Worm (Caenorhabditis elegans) whole organism, L1 larva: ENCODE measurements around the gene C35A5.10.
A peak's percentile ranks its signal among the peaks of the same experiment; 100 is the strongest.

ENCODE experiments used
- C34B4.2 ChIP-seq: sonication (generic microtip); optimal IDR thresholded peaks from 2 replicates; lab custom pipeline; 2017; ENCODE audit warnings: mild to moderate bottlenecking, missing genetic modification characterization, missing compliant biosample characterization
- aha-1 ChIP-seq: fragments of 150-350 bp; optimal IDR thresholded peaks from 2 replicates; lab custom pipeline; 2014; ENCODE audit warnings: missing biosample characterization, missing genetic modification characterization
- aly-2 ChIP-seq: fragments of 150-350 bp; optimal IDR thresholded peaks from 2 replicates; lab custom pipeline; 2014; ENCODE audit warnings: missing biosample characterization, missing genetic modification characterization
- ama-1 ChIP-seq: fragments of 150-350 bp; optimal IDR thresholded peaks from 2 replicates; lab custom pipeline; 2014
- blmp-1 ChIP-seq: fragments of 150-350 bp; optimal IDR thresholded peaks from 2 replicates; lab custom pipeline; 2014; ENCODE audit warnings: missing biosample characterization, missing genetic modification characterization
- ceh-63 ChIP-seq: fragments of 200-800 bp; sonication (Bioruptor generic); optimal IDR thresholded peaks from 2 replicates; lab custom pipeline; 2018; ENCODE audit warnings: mild to moderate bottlenecking, missing genetic modification characterization, missing compliant biosample characterization
- ceh-88 ChIP-seq: fragments of 200-800 bp; sonication (Bioruptor generic); IDR thresholded peaks from 2 replicates; pipeline ENCODE4 v1.3.6; 2022; ENCODE audit warnings: missing genetic modification characterization, missing compliant biosample characterization
- ceh-90 ChIP-seq: sonication (generic microtip); optimal IDR thresholded peaks from 2 replicates; lab custom pipeline; 2016; ENCODE audit warnings: missing genetic modification characterization, missing compliant biosample characterization
- ces-1 ChIP-seq: fragments of 150-350 bp; optimal IDR thresholded peaks from 2 replicates; lab custom pipeline; 2014; ENCODE audit warnings: missing biosample characterization, missing genetic modification reagents, missing genetic modification characterization
- efl-1 ChIP-seq, 4 experiments: fragments of 150-350 bp; optimal IDR thresholded peaks in 3 of 4; peaks in 1 of 4; 1 replicate in 1 of 4; 2 replicates in 3 of 4; lab custom pipeline; 2014; ENCODE audit warnings: missing biosample characterization in 2 of 4, missing genetic modification characterization in 2 of 4, missing genetic modification reagents in 2 of 4
- elt-2 ChIP-seq: sonication (generic microtip); optimal IDR thresholded peaks from 2 replicates; lab custom pipeline; 2016; ENCODE audit warnings: missing genetic modification characterization, mild to moderate bottlenecking, inconsistent platforms, missing compliant biosample characterization, missing genetic modification reagents
- elt-3 ChIP-seq, 6 experiments: fragments of 150-350 bp in 1 of 6; sonication (generic microtip); optimal IDR thresholded peaks; 2 replicates each; lab custom pipeline; 2017 to 2018; ENCODE audit warnings: missing biosample characterization in 6 of 6, missing genetic modification characterization in 6 of 6, inconsistent platforms in 1 of 6
- fkh-10 ChIP-seq: sonication (generic microtip); optimal IDR thresholded peaks from 2 replicates; lab custom pipeline; 2017; ENCODE audit warnings: missing biosample characterization, missing genetic modification reagents, missing genetic modification characterization
- fkh-4 ChIP-seq: sonication (generic microtip); optimal IDR thresholded peaks from 2 replicates; lab custom pipeline; 2016; ENCODE audit warnings: missing compliant biosample characterization, missing genetic modification characterization, borderline replicate concordance
- fkh-8 ChIP-seq: sonication (generic microtip); optimal IDR thresholded peaks from 2 replicates; lab custom pipeline; 2016; ENCODE audit warnings: mild to moderate bottlenecking, missing genetic modification characterization, missing compliant biosample characterization
- grh-1 ChIP-seq: fragments of 200-800 bp; sonication (Bioruptor generic); IDR thresholded peaks from 2 replicates; pipeline ENCODE4 v1.3.6; 2022; ENCODE audit warnings: missing genetic modification reagents, missing genetic modification characterization, missing compliant biosample characterization
- hpl-2 ChIP-seq: fragments of 150-350 bp; optimal IDR thresholded peaks from 2 replicates; lab custom pipeline; 2014; ENCODE audit warnings: missing biosample characterization, missing genetic modification reagents, missing genetic modification characterization
- jun-1 ChIP-seq: fragments of 150-350 bp; optimal IDR thresholded peaks from 2 replicates; lab custom pipeline; 2014; ENCODE audit warnings: missing biosample characterization, missing genetic modification reagents, missing genetic modification characterization
- lin-14 ChIP-seq: fragments of 200-800 bp; sonication (Bioruptor generic); optimal IDR thresholded peaks from 2 replicates; lab custom pipeline; 2018; ENCODE audit warnings: mild to moderate bottlenecking, missing genetic modification characterization, moderate library complexity, missing compliant biosample characterization
- lin-35 ChIP-seq, 2 experiments: fragments of 150-350 bp; optimal IDR thresholded peaks; 2 replicates each; lab custom pipeline; 2014; ENCODE audit warnings: missing biosample characterization in 2 of 2, missing genetic modification characterization in 2 of 2, missing genetic modification reagents in 2 of 2
- lin-39 ChIP-seq: fragments of 150-350 bp; optimal IDR thresholded peaks from 2 replicates; lab custom pipeline; 2014; ENCODE audit warnings: missing biosample characterization, missing genetic modification reagents, missing genetic modification characterization
- lsy-2 ChIP-seq, 2 experiments: fragments of 150-350 bp; optimal IDR thresholded peaks; 2 replicates each; lab custom pipeline; 2014; ENCODE audit warnings: missing biosample characterization in 2 of 2, missing genetic modification characterization in 2 of 2
- mab-9 ChIP-seq: fragments of 200-800 bp; sonication (Bioruptor generic); IDR thresholded peaks from 2 replicates; pipeline ENCODE4 v1.3.6; 2022; ENCODE audit warnings: missing genetic modification reagents, missing genetic modification characterization, missing compliant biosample characterization
- mdl-1 ChIP-seq, 2 experiments: fragments of 150-350 bp; optimal IDR thresholded peaks; 2 replicates each; lab custom pipeline; 2014 to 2017; ENCODE audit warnings: missing biosample characterization in 2 of 2, missing genetic modification characterization in 2 of 2, inconsistent platforms in 1 of 2
- mef-2 ChIP-seq: fragments of 150-350 bp; optimal IDR thresholded peaks from 2 replicates; lab custom pipeline; 2014; ENCODE audit warnings: missing biosample characterization, missing genetic modification characterization
- mep-1 ChIP-seq: fragments of 150-350 bp; optimal IDR thresholded peaks from 2 replicates; lab custom pipeline; 2014; ENCODE audit warnings: missing biosample characterization, missing genetic modification characterization
- nhr-12 ChIP-seq: sonication (generic microtip); optimal IDR thresholded peaks from 2 replicates; lab custom pipeline; 2017; ENCODE audit warnings: missing biosample characterization, missing genetic modification characterization
- nhr-19 ChIP-seq: fragments of 200-800 bp; sonication (Bioruptor generic); conservative IDR thresholded peaks from 2 replicates; pipeline ENCODE4 v1.3.6; 2022; ENCODE audit warnings: missing genetic modification characterization, missing compliant biosample characterization
- nhr-20 ChIP-seq: sonication (generic microtip); optimal IDR thresholded peaks from 2 replicates; lab custom pipeline; 2016; ENCODE audit warnings: mild to moderate bottlenecking, missing genetic modification characterization, missing compliant biosample characterization
- nhr-237 ChIP-seq: fragments of 150-350 bp; optimal IDR thresholded peaks from 2 replicates; lab custom pipeline; 2014; ENCODE audit warnings: missing biosample characterization, missing genetic modification characterization
- nhr-71 ChIP-seq: sonication (generic microtip); optimal IDR thresholded peaks from 2 replicates; lab custom pipeline; 2016; ENCODE audit warnings: mild to moderate bottlenecking, missing genetic modification characterization, moderate library complexity, missing compliant biosample characterization
- nhr-77 ChIP-seq: fragments of 150-350 bp; optimal IDR thresholded peaks from 2 replicates; lab custom pipeline; 2014; ENCODE audit warnings: missing biosample characterization, missing genetic modification characterization
- nhr-84 ChIP-seq: sonication (generic microtip); optimal IDR thresholded peaks from 2 replicates; lab custom pipeline; 2017; ENCODE audit warnings: missing biosample characterization, missing genetic modification characterization
- nhr-85 ChIP-seq: sonication (generic microtip); peaks from one replicate; lab custom pipeline; 2016; ENCODE audit warnings: missing genetic modification characterization, inconsistent platforms, missing compliant biosample characterization
- nhr-90 ChIP-seq: sonication (generic microtip); optimal IDR thresholded peaks from 2 replicates; lab custom pipeline; 2016; ENCODE audit warnings: mild to moderate bottlenecking, missing genetic modification characterization, missing compliant biosample characterization; ENCODE audit not compliant: poor library complexity
- pag-3 ChIP-seq: sonication (generic microtip); optimal IDR thresholded peaks from 2 replicates; lab custom pipeline; 2017; ENCODE audit warnings: missing genetic modification characterization, mild to moderate bottlenecking, missing compliant biosample characterization, antibody characterized with exemption, borderline replicate concordance; ENCODE audit not compliant: insufficient read depth
- rnt-1 ChIP-seq: sonication (generic microtip); optimal IDR thresholded peaks from 2 replicates; lab custom pipeline; 2016; ENCODE audit warnings: mild to moderate bottlenecking, missing genetic modification characterization, moderate library complexity, missing compliant biosample characterization
- skn-1 ChIP-seq: fragments of 150-350 bp; optimal IDR thresholded peaks from 2 replicates; lab custom pipeline; 2014; ENCODE audit warnings: missing biosample characterization, missing genetic modification characterization
- sox-4 ChIP-seq: sonication (generic microtip); optimal IDR thresholded peaks from 2 replicates; lab custom pipeline; 2016; ENCODE audit warnings: missing genetic modification characterization, missing compliant biosample characterization
- sptf-1 ChIP-seq: fragments of 150-350 bp; optimal IDR thresholded peaks from 2 replicates; lab custom pipeline; 2014; ENCODE audit warnings: missing biosample characterization, missing genetic modification characterization
- unc-130 ChIP-seq: fragments of 150-350 bp; optimal IDR thresholded peaks from 2 replicates; lab custom pipeline; 2017; ENCODE audit warnings: missing biosample characterization, missing genetic modification characterization, inconsistent platforms
- unc-30 ChIP-seq: sonication (generic microtip); optimal IDR thresholded peaks from 2 replicates; lab custom pipeline; 2017; ENCODE audit warnings: missing biosample characterization, missing genetic modification characterization
- unc-98 ChIP-seq: fragments of 200-800 bp; sonication (Bioruptor generic); IDR thresholded peaks from 2 replicates; pipeline ENCODE4 v1.3.6; 2022; ENCODE audit warnings: missing genetic modification characterization, missing compliant biosample characterization
- vab-15 ChIP-seq: sonication (generic microtip); optimal IDR thresholded peaks from 2 replicates; lab custom pipeline; 2017; ENCODE audit warnings: missing genotype, mild to moderate bottlenecking, missing genetic modification characterization, missing compliant biosample characterization
- xbp-1 ChIP-seq: sonication (generic microtip); optimal IDR thresholded peaks from 2 replicates; lab custom pipeline; 2016; ENCODE audit warnings: missing genetic modification characterization, missing compliant biosample characterization
- ztf-4 ChIP-seq: fragments of 150-350 bp; optimal IDR thresholded peaks from 2 replicates; lab custom pipeline; 2014; ENCODE audit warnings: missing biosample characterization, missing genetic modification characterization

The C35A5.10 gene

DNA sequence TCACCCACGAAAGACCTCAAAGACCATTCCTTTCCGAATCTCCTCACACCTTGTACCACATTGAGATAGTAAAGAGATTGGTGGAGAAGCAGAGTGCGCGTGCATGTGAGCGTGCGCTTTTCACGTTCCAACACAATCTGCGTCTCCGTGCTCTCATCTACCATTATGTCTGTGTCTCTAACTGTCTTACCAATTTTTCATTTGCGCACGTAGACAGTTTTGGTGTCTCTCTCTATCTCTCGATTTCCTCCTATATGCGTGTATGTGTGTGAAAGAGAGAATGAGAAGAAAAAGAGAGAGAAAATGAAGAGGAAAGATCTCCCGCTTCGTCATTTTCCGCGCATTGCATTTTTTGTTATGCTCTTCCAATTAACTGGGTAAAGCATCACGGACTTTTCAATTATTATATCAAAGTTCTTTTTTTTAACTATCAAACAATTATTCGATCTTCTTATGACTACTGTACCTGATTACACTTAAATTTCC, 37.3 kb upstream of the C35A5.10 start (continued):
- peak; percentile 26 for TF ChIP-seq ces-1 (GFP tag; lab: Kevin White, UChicago)
- TF ChIP-seq mab-9, result peak; percentile 80
- peak; percentile 78 for TF ChIP-seq aly-2 (tag; lab: Kevin White, UChicago)
- TF ChIP-seq efl-1 (optimal IDR thresholded peaks at IDR 0.05; lab: Kevin White, UChicago), result peak; percentile 85 to 91
- TF ChIP-seq efl-1 (GFP tag; optimal IDR thresholded peaks at IDR 0.05 in 1 of 2; lab: Kevin White, UChicago), result peak; percentile 55 to 96
- no peak for TF ChIP-seq nhr-12 (tag; lab: Kevin White, UChicago)
- peak; percentile 70 for TF ChIP-seq mef-2 (tag; lab: Kevin White, UChicago)
- TF ChIP-seq mep-1 (tag; lab: Kevin White, UChicago), result peak; percentile 95
- no peak for TF ChIP-seq sptf-1 (tag; lab: Kevin White, UChicago)
- TF ChIP-seq lin-35 (GFP tag; optimal IDR thresholded peaks at IDR 0.05; lab: Kevin White, UChicago), result peak; percentile 85 to 88
- peak; percentile 72; the same call in 1 of the 2 replicates for TF ChIP-seq ceh-88
- TF ChIP-seq C34B4.2 (tag; lab: Kevin White, UChicago), result no peak
- TF ChIP-seq grh-1 (GFP tag; lab: Robert Waterston, UW), result peak; percentile 74
- TF ChIP-seq nhr-237 (tag; lab: Kevin White, UChicago), result peak; percentile 96
- no peak for TF ChIP-seq nhr-84 (tag; lab: Kevin White, UChicago)
- TF ChIP-seq nhr-90 (tag; lab: Kevin White, UChicago), result peak; percentile 90
- TF ChIP-seq skn-1 (tag; lab: Kevin White, UChicago), result peak; percentile 77

DNA sequence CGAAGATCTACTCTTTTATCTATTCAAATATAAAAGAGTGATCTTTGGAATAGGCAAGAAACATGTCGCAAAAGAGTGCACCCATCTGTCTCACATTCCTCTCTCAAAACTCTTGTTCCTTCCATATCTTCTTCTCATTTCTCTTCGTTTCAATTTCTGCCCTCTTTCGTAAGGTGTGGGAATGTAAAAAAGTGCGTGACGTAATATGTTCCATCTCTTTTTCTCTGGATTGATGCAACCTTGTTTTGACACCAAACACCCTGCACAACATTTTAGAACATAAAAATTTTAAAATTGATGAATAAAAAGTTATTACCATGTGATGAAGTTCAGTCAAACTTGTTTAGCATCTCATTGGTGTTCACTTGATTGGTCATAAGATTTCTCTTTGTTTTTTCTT, 36.9 kb upstream of the C35A5.10 start:
- TF ChIP-seq blmp-1 (tag; lab: Kevin White, UChicago), result peak; percentile 9
- peak; percentile 8 for TF ChIP-seq unc-130
- no peak for TF ChIP-seq unc-98 (GFP tag; lab: Robert Waterston, UW)
- peak; percentile 36 for TF ChIP-seq pag-3
- peak; percentile 57 for TF ChIP-seq rnt-1

DNA sequence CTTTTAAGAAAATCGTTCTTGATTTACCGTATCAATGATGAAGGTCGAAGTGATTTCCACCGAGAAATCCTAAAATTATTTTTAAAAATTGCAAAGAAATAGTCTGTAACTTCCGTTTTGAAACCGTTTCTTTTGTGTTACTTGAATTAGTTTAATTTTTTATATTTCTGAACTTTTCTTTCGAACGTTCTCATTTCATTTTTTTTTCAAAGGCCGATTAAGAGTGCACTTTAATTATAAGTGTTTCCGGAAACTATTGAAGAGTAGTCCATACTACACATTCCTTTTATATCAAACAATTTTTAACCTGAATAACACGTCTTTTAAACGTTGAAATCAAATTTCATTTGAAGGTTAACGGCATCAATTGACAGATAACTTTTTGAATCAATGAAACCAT, 36.3 kb upstream of the C35A5.10 start:
- TF ChIP-seq ceh-90 (tag; lab: Kevin White, UChicago), result no peak
- no peak for TF ChIP-seq fkh-8
- no peak for TF ChIP-seq ces-1 (GFP tag; lab: Kevin White, UChicago)
- no peak for TF ChIP-seq nhr-85 (tag; lab: Kevin White, UChicago)
- no peak for TF ChIP-seq C34B4.2 (tag; lab: Kevin White, UChicago)
- TF ChIP-seq nhr-77 (tag; lab: Kevin White, UChicago), result no peak
- no peak for TF ChIP-seq grh-1 (GFP tag; lab: Robert Waterston, UW)
- TF ChIP-seq lin-39 (tag; lab: Kevin White, UChicago), result no peak
- no peak for TF ChIP-seq nhr-84 (tag; lab: Kevin White, UChicago)
- no peak for TF ChIP-seq ztf-4 (tag; lab: Kevin White, UChicago)
- TF ChIP-seq vab-15 (tag; lab: Kevin White, UChicago), result no peak
- TF ChIP-seq hpl-2 (GFP tag; lab: Kevin White, UChicago), result no peak
- TF ChIP-seq mab-9, result no peak
- no peak for TF ChIP-seq nhr-20 (tag; lab: Kevin White, UChicago)
- no peak for TF ChIP-seq ama-1
- TF ChIP-seq sptf-1 (tag; lab: Kevin White, UChicago), result no peak
- TF ChIP-seq fkh-4 (tag; lab: Kevin White, UChicago), result no peak
- TF ChIP-seq unc-30 (tag; lab: Kevin White, UChicago), result no peak
- TF ChIP-seq elt-3 (tag; optimal IDR thresholded peaks at IDR 0.05; lab: Kevin White, UChicago), result no peak
- no peak for TF ChIP-seq aha-1 (tag; lab: Kevin White, UChicago)

DNA sequence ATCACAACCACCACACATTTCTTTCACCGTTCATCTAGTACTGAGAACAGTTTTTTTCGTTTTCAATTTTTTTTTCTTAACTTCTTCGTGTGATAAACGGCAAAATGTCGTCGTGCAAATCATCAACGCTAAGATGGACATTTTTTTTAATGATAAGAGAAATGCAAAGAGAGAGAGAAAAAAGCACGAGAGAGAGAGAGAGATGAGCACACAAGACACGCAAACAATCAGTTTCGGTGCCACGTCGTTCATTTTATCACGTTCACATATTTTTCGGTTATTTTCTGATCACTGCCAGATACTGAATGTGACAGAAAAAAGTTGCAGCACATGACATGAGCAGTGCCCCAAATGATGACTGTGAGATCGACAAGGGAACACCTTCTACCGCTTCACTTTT, 35.8 kb upstream of the C35A5.10 start, which contains the start of gene egl-9:
egl-9 (plus strand) TSS at position 328 of the 400 bp plus-strand sequence.
- TF ChIP-seq lin-35 (GFP tag; optimal IDR thresholded peaks at IDR 0.05; lab: Kevin White, UChicago) (peak in 1 of 2 experiments; percentile 32), jun-1 (tag; lab: Kevin White, UChicago) (no peak), ceh-90 (tag; lab: Kevin White, UChicago) (no peak), fkh-10 (no peak), blmp-1 (tag; lab: Kevin White, UChicago) (no peak), sox-4 (no peak), xbp-1 (tag; lab: Kevin White, UChicago) (no peak), lin-14 (GFP tag; lab: Kevin White, UChicago) (peak; percentile 15), elt-2 (tag; lab: Kevin White, UChicago) (peak; percentile 68), ama-1 (peak; percentile 64), mdl-1 (tag; optimal IDR thresholded peaks at IDR 0.05; lab: Kevin White, UChicago) (peak in 1 of 2 experiments; percentile 27), nhr-20 (tag; lab: Kevin White, UChicago) (peak; percentile 8), mab-9 (no peak), nhr-71 (peak; percentile 32), ceh-63 (GFP tag; lab: Kevin White, UChicago) (no peak), C34B4.2 (tag; lab: Kevin White, UChicago) (no peak), pag-3 (no peak), nhr-19 (GFP tag; lab: Robert Waterston, UW) (no peak), lsy-2 (tag; optimal IDR thresholded peaks at IDR 0.05; lab: Kevin White, UChicago) (no peak), mep-1 (tag; lab: Kevin White, UChicago) (peak; percentile 5)
- TF ChIP-seq, all 84 proteins: peak for 8
